Fruit fly (Drosophila melanogaster) whole organism, embryonic: Measurements from ENCODE around the gene CG5346.

Experiments used
- CG13123 ChIP-seq: fragments of 200-800 bp; sonication (Bioruptor generic); optimal IDR thresholded peaks from 2 replicates; lab custom pipeline; 2016; ENCODE audit warnings: missing biosample characterization, missing genetic modification characterization
- CG16813 ChIP-seq: fragments of 200-800 bp; sonication (Bioruptor generic); IDR thresholded peaks from 3 replicates; pipeline ENCODE4 v1.3.6; 2022; ENCODE audit warnings: missing biosample characterization, missing genetic modification characterization; ENCODE audit not compliant: partially characterized antibody
- CG34376 ChIP-seq: fragments of 200-800 bp; sonication (Bioruptor generic); optimal IDR thresholded peaks from 2 replicates; lab custom pipeline; 2018; ENCODE audit warnings: missing biosample characterization, mild to moderate bottlenecking, missing genetic modification characterization
- Fer1 ChIP-seq: fragments of 200-800 bp; sonication (Bioruptor generic); optimal IDR thresholded peaks from 2 replicates; lab custom pipeline; 2017; ENCODE audit warnings: missing biosample characterization, mild to moderate bottlenecking, missing genetic modification characterization
- Rfx ChIP-seq: fragments of 200-800 bp; sonication (Bioruptor generic); IDR thresholded peaks from 2 replicates; pipeline ENCODE4 v1.3.6; 2022; ENCODE audit warnings: missing biosample characterization, missing genetic modification characterization
- Ssrp ChIP-seq: fragments of 200-800 bp; sonication (Bioruptor generic); optimal IDR thresholded peaks from 2 replicates; lab custom pipeline; 2018; ENCODE audit warnings: missing biosample characterization, mild to moderate bottlenecking, missing genetic modification characterization, moderate library complexity
- ara ChIP-seq: fragments of 200-800 bp; sonication (Bioruptor generic); IDR thresholded peaks from 2 replicates; pipeline ENCODE4 v1.3.6; 2022; ENCODE audit warnings: missing biosample characterization, missing genetic modification characterization
- gcm2 ChIP-seq: fragments of 200-800 bp; sonication (Bioruptor generic); optimal IDR thresholded peaks from 2 replicates; lab custom pipeline; 2016; ENCODE audit warnings: missing biosample characterization, missing genetic modification characterization
- h ChIP-seq: fragments of >200 bp; optimal IDR thresholded peaks from 2 replicates; lab custom pipeline; 2017
- sisA ChIP-seq: fragments of 200-800 bp; sonication (Bioruptor generic); IDR thresholded peaks from 2 replicates; pipeline ENCODE4 v1.3.6; 2022; ENCODE audit warnings: missing biosample characterization, missing genetic modification characterization

dm6 chr3R:22531801-22532200 lies 3.3 kb upstream of the CG5346 start, which contains the start of gene CG33093:
- TF ChIP-seq h (lab: Kevin White, UChicago) = no peak
- no peak for TF ChIP-seq Ssrp (tag; lab: Kevin White, UChicago)
- no peak for TF ChIP-seq ara (GFP tag; lab: Robert Waterston, UW)
- no peak for TF ChIP-seq CG34376 (GFP tag; lab: Kevin White, UChicago)
- TF ChIP-seq gcm2 (GFP tag; lab: Kevin White, UChicago) = no peak
- no peak for TF ChIP-seq CG13123
- TF ChIP-seq Rfx (GFP tag; lab: Robert Waterston, UW) = no peak
- no peak for TF ChIP-seq CG16813 (GFP tag; lab: Robert Waterston, UW)
- no peak for TF ChIP-seq sisA (GFP tag; lab: Robert Waterston, UW)
- no peak for TF ChIP-seq Fer1 (GFP tag; lab: Kevin White, UChicago)
